Fruit fly (Drosophila melanogaster): ENCODE results near the gene CG17377.

- no peak for TF ChIP-seq Vsx2 (GFP tag; optimal IDR thresholded peaks at IDR 0.05; ENCODE audit: partially characterized antibody)
- no peak for TF ChIP-seq Hr78 (GFP tag; optimal IDR thresholded peaks at IDR 0.05)
- no peak for TF ChIP-seq psq (GFP tag; optimal IDR thresholded peaks at IDR 0.05)
- TF ChIP-seq Dfd (GFP tag; optimal IDR thresholded peaks at IDR 0.05): no peak
- TF ChIP-seq h (GFP tag; optimal IDR thresholded peaks at IDR 0.05): no peak
- no peak for TF ChIP-seq usp (GFP tag; optimal IDR thresholded peaks at IDR 0.05)
- TF ChIP-seq CG32264 (GFP tag; optimal IDR thresholded peaks at IDR 0.05): no peak
- no peak for TF ChIP-seq Hnf4 (GFP tag; optimal IDR thresholded peaks at IDR 0.05)
These were observed 27.7 kb upstream of the CG17377 start for dm6 chr2L:6830264-6830729.

Data from whole organism, wandering third instar larva.